Worm (Caenorhabditis elegans) whole organism, L2 larva: ENCODE data around the gene T02G5.15.

Experiments
- C34F6.9 ChIP-seq: fragments of 150-350 bp; optimal IDR thresholded peaks from 2 replicates; lab custom pipeline; 2014; ENCODE audit warnings: missing biosample characterization, missing genetic modification characterization
- R02D3.7 ChIP-seq: fragments of 150-350 bp; optimal IDR thresholded peaks from 2 replicates; lab custom pipeline; 2014; ENCODE audit warnings: missing biosample characterization, missing genetic modification characterization
- ZK546.5 ChIP-seq: sonication (generic microtip); optimal IDR thresholded peaks from 2 replicates; lab custom pipeline; 2017; ENCODE audit warnings: missing biosample characterization, missing genetic modification characterization
- ama-1 ChIP-seq: fragments of 150-350 bp; optimal IDR thresholded peaks from 2 replicates; lab custom pipeline; 2018; ENCODE audit warnings: inconsistent platforms
- blmp-1 ChIP-seq: sonication (generic microtip); optimal IDR thresholded peaks from 2 replicates; lab custom pipeline; 2017; ENCODE audit warnings: missing genetic modification characterization, mild to moderate bottlenecking, missing compliant biosample characterization, antibody characterized with exemption, moderate library complexity; ENCODE audit not compliant: insufficient read depth
- ceh-16 ChIP-seq: fragments of 150-350 bp; optimal IDR thresholded peaks from 2 replicates; lab custom pipeline; 2014; ENCODE audit warnings: missing biosample characterization, missing genetic modification characterization
- ceh-82 ChIP-seq: fragments of 150-350 bp; optimal IDR thresholded peaks from 2 replicates; lab custom pipeline; 2014; ENCODE audit warnings: missing biosample characterization, missing genetic modification characterization
- crh-2 ChIP-seq: sonication (generic microtip); optimal IDR thresholded peaks from 2 replicates; lab custom pipeline; 2017; ENCODE audit warnings: missing biosample characterization, missing genetic modification characterization
- dmd-4 ChIP-seq: sonication (generic microtip); optimal IDR thresholded peaks from 2 replicates; lab custom pipeline; 2017; ENCODE audit warnings: missing biosample characterization, missing genetic modification characterization
- egl-27 ChIP-seq: sonication (generic microtip); optimal IDR thresholded peaks from 3 replicates; lab custom pipeline; 2017; ENCODE audit warnings: missing biosample characterization, missing genetic modification reagents, missing genetic modification characterization
- elt-1 ChIP-seq: fragments of 150-350 bp; optimal IDR thresholded peaks from 2 replicates; lab custom pipeline; 2014; ENCODE audit warnings: missing biosample characterization, missing genetic modification characterization
- elt-3 ChIP-seq: sonication (generic microtip); optimal IDR thresholded peaks from 2 replicates; lab custom pipeline; 2017; ENCODE audit warnings: missing biosample characterization, missing genetic modification characterization
- fos-1 ChIP-seq: fragments of 150-350 bp; optimal IDR thresholded peaks from 2 replicates; lab custom pipeline; 2014; ENCODE audit warnings: missing biosample characterization, missing genetic modification characterization
- gmeb-1 ChIP-seq: fragments of 150-350 bp; optimal IDR thresholded peaks from 2 replicates; lab custom pipeline; 2014; ENCODE audit warnings: missing biosample characterization, missing genetic modification characterization
- lin-11 ChIP-seq: fragments of 150-350 bp; sonication (generic microtip); optimal IDR thresholded peaks from 2 replicates; lab custom pipeline; 2014; ENCODE audit warnings: missing biosample characterization, missing genetic modification characterization, inconsistent platforms, mixed read lengths
- lin-13 ChIP-seq: fragments of 150-350 bp; optimal IDR thresholded peaks from 2 replicates; lab custom pipeline; 2014; ENCODE audit warnings: missing biosample characterization, missing genetic modification reagents, missing genetic modification characterization
- lsy-2 ChIP-seq, 2 experiments: fragments of 150-350 bp in 1 of 2; sonication (generic microtip) in 1 of 2; optimal IDR thresholded peaks; 2 replicates each; lab custom pipeline; 2014 to 2017; ENCODE audit warnings: missing biosample characterization in 2 of 2, missing genetic modification characterization in 2 of 2
- mdl-1 ChIP-seq, 2 experiments: fragments of 150-350 bp in 1 of 2; sonication (generic microtip) in 1 of 2; optimal IDR thresholded peaks; 2 replicates each; lab custom pipeline; 2017; ENCODE audit warnings: missing biosample characterization in 2 of 2, missing genetic modification characterization in 2 of 2
- nhr-10 ChIP-seq: sonication (generic microtip); optimal IDR thresholded peaks from 2 replicates; lab custom pipeline; 2017; ENCODE audit warnings: missing biosample characterization, missing genetic modification characterization
- nhr-11 ChIP-seq: fragments of 150-350 bp; optimal IDR thresholded peaks from 2 replicates; lab custom pipeline; 2014; ENCODE audit warnings: missing biosample characterization, missing genetic modification characterization
- nhr-12 ChIP-seq: fragments of 150-350 bp; optimal IDR thresholded peaks from 2 replicates; lab custom pipeline; 2014; ENCODE audit warnings: missing biosample characterization, missing genetic modification characterization
- nhr-129 ChIP-seq: fragments of 150-350 bp; optimal IDR thresholded peaks from 2 replicates; lab custom pipeline; 2014; ENCODE audit warnings: missing biosample characterization, missing genetic modification characterization
- nhr-21 ChIP-seq: fragments of 150-350 bp; optimal IDR thresholded peaks from 2 replicates; lab custom pipeline; 2014; ENCODE audit warnings: missing biosample characterization, missing genetic modification characterization
- nhr-23 ChIP-seq: fragments of 150-350 bp; optimal IDR thresholded peaks from 2 replicates; lab custom pipeline; 2014; ENCODE audit warnings: missing biosample characterization, missing genetic modification reagents, missing genetic modification characterization
- nhr-237 ChIP-seq: fragments of 150-350 bp; optimal IDR thresholded peaks from 2 replicates; lab custom pipeline; 2014; ENCODE audit warnings: missing biosample characterization, missing genetic modification characterization
- nhr-25 ChIP-seq: fragments of 150-350 bp; sonication (generic microtip); optimal IDR thresholded peaks from 3 replicates; lab custom pipeline; 2014; ENCODE audit warnings: missing biosample characterization, missing genetic modification characterization
- nhr-77 ChIP-seq: fragments of 150-350 bp; optimal IDR thresholded peaks from 2 replicates; lab custom pipeline; 2014; ENCODE audit warnings: missing biosample characterization, missing genetic modification characterization
- peb-1 ChIP-seq: fragments of 150-350 bp; optimal IDR thresholded peaks from 2 replicates; lab custom pipeline; 2014; ENCODE audit warnings: missing biosample characterization, missing genetic modification characterization
- skn-1 ChIP-seq: sonication (generic microtip); optimal IDR thresholded peaks from 2 replicates; lab custom pipeline; 2017; ENCODE audit warnings: missing biosample characterization, missing genetic modification characterization
- sma-3 ChIP-seq: sonication (generic microtip); optimal IDR thresholded peaks from 2 replicates; lab custom pipeline; 2016; ENCODE audit warnings: missing genetic modification reagents, missing genetic modification characterization, missing compliant biosample characterization
- sma-9 ChIP-seq, 2 experiments: fragments of 150-350 bp in 1 of 2; sonication (generic microtip) in 1 of 2; optimal IDR thresholded peaks; 2 replicates each; lab custom pipeline; 2014 to 2016; ENCODE audit warnings: missing genetic modification characterization in 2 of 2, mild to moderate bottlenecking in 1 of 2, missing biosample characterization in 1 of 2, missing compliant biosample characterization in 1 of 2, missing genetic modification reagents in 1 of 2, moderate library complexity in 1 of 2
- snpc-4 ChIP-seq: fragments of 150-350 bp; optimal IDR thresholded peaks from 2 replicates; lab custom pipeline; 2014; ENCODE audit warnings: missing biosample characterization, missing genetic modification characterization
- unc-39 ChIP-seq: fragments of 150-350 bp; optimal IDR thresholded peaks from 2 replicates; lab custom pipeline; 2014; ENCODE audit warnings: missing biosample characterization, missing genetic modification characterization
- unc-55 ChIP-seq: fragments of 150-350 bp; sonication (generic microtip); optimal IDR thresholded peaks from 3 replicates; lab custom pipeline; 2014; ENCODE audit warnings: missing biosample characterization, missing genetic modification reagents, missing genetic modification characterization
- zag-1 ChIP-seq: fragments of 150-350 bp; optimal IDR thresholded peaks from 2 replicates; lab custom pipeline; 2014; ENCODE audit warnings: missing biosample characterization, missing genetic modification characterization
- ztf-1 ChIP-seq: fragments of 200-800 bp; sonication (Bioruptor generic); conservative IDR thresholded peaks from 2 replicates; pipeline ENCODE4 v1.3.6; 2022; ENCODE audit warnings: missing genetic modification characterization, missing compliant biosample characterization
- ztf-4 ChIP-seq: fragments of 150-350 bp; optimal IDR thresholded peaks from 2 replicates; lab custom pipeline; 2014; ENCODE audit warnings: missing biosample characterization, missing genetic modification characterization

Gene T02G5.15

DNA sequence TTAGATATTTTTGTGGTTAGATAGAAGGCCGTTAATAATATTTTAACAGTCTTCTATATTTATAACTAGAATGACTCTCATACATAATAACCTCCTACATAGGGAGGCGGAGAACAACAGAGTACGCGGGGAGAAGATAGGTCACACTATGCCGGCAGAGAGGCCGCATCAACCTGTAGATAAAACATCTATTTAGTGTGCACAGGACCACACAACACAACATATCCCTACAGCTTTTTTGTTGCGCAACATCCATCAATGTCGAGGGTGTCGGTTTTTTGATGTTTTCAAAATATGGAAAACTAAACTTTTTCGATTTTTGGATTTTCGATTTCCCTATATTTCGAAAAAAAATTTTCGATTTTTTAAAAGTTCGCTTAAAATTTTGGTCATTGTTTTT, 6.7 kb downstream of the T02G5.15 start:
- TF ChIP-seq elt-1 (no peak), nhr-23 (tag; lab: Kevin White, UChicago) (no peak), lin-11 (no peak), ama-1 (lab: Kevin White, UChicago) (no peak), snpc-4 (tag; lab: Kevin White, UChicago) (no peak), crh-2 (tag; lab: Kevin White, UChicago) (no peak), ceh-82 (tag; lab: Kevin White, UChicago) (no peak), lin-13 (no peak), zag-1 (tag; lab: Kevin White, UChicago) (no peak), mdl-1 (tag; optimal IDR thresholded peaks at IDR 0.05; lab: Kevin White, UChicago) (no peak), ztf-1 (GFP tag; lab: Robert Waterston, UW) (no peak), nhr-10 (tag; lab: Kevin White, UChicago) (no peak), nhr-11 (no peak), ZK546.5 (no peak), elt-3 (tag; lab: Kevin White, UChicago) (no peak)

DNA sequence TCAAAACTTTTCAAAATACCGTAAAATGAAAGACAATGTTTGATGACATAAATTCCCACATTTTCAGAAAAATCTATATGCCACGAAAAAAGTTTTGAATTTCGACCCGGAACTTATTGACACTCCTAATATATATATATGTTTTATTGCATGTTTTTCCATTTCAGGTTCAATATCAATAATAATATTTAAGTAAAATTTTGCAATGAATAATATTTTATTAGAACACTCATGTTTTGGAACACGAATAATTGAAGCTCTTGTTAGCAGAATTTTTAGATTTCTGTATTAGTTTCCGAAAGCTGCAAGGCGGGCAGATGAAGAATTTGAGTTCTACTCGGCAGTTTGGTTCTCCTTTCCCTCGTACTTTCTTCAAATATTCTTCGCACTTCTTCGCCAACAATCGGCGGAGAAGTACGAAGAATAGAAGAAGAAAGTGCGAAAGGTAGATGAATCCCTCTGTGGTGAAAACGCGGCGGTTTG, 9.3 kb downstream of the T02G5.15 start, which contains the start of gene T02G5.3:
T02G5.3 (plus strand) TSS at position 51 of the 483 bp plus-strand sequence.
- no peak for TF ChIP-seq snpc-4 (tag; lab: Kevin White, UChicago)
- TF ChIP-seq R02D3.7 (tag; lab: Kevin White, UChicago) = no peak
- no peak for TF ChIP-seq ceh-16 (tag; lab: Kevin White, UChicago)
- no peak for TF ChIP-seq elt-3 (tag; lab: Kevin White, UChicago)
- no peak for TF ChIP-seq zag-1 (tag; lab: Kevin White, UChicago)
- TF ChIP-seq C34F6.9 = no peak
- no peak for TF ChIP-seq sma-9 (GFP tag; optimal IDR thresholded peaks at IDR 0.05; lab: Kevin White, UChicago)
- no peak for TF ChIP-seq sma-9 (tag; optimal IDR thresholded peaks at IDR 0.05; lab: Kevin White, UChicago)
- TF ChIP-seq ama-1 (lab: Kevin White, UChicago) = no peak

DNA sequence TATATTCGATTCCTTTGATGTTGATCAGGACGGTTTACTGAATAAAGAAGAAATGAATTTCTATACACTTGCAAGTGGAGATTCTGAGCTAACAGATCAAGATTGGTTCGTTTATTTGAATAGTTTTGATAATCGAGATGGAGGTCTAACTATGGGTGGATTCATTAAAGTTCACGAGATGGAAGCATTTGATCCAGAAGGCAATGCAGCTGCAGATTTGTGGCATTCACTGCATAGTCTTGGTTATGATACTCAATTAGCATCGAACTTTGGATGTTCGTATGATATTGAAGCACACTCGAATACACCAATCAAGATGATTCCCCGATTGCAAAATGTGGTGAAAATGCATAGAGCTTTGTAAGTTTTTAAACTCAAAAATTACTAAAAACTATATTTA, 11.8 kb downstream of the T02G5.15 start:
- TF ChIP-seq skn-1 (tag; lab: Kevin White, UChicago) (no peak), nhr-25 (tag; lab: Kevin White, UChicago) (no peak), fos-1 (tag; lab: Kevin White, UChicago) (no peak), nhr-77 (tag; lab: Kevin White, UChicago) (no peak), ceh-82 (tag; lab: Kevin White, UChicago) (no peak), lin-11 (no peak), egl-27 (tag; lab: Kevin White, UChicago) (no peak), ztf-4 (tag; lab: Kevin White, UChicago) (no peak), nhr-21 (tag; lab: Kevin White, UChicago) (no peak), nhr-129 (tag; lab: Kevin White, UChicago) (no peak), elt-1 (no peak), nhr-12 (tag; lab: Kevin White, UChicago) (no peak), C34F6.9 (no peak), ZK546.5 (no peak), ztf-1 (GFP tag; lab: Robert Waterston, UW) (no peak), unc-39 (no peak), unc-55 (GFP tag; lab: Kevin White, UChicago) (no peak), sma-3 (GFP tag; lab: Kevin White, UChicago) (no peak)

DNA sequence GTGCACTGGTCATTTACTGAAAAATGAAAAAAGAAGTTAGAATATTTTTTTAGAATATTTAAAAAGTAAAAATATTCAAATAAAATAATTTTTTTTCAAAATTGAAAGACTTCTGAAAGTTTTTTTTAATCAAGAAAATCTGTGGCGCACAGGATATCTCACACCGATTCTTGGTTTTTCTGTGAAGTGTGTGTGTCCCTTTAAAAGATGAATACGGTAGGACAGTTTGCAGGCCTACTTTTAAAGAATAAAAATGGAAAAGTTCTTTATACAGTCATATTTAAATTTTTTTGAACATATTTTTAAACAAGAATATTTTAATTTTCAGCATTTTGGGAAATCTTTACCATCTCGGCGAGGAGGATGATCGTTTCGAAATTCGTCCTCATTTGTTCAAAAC, 14.5 kb downstream of the T02G5.15 start, which contains the start of gene mct-5:
mct-5 (minus strand) TSS at position 16 of the 400 bp plus-strand sequence.
- TF ChIP-seq gmeb-1 (no peak), blmp-1 (tag; lab: Kevin White, UChicago) (no peak), unc-39 (no peak), nhr-21 (tag; lab: Kevin White, UChicago) (no peak), lsy-2 (tag; optimal IDR thresholded peaks at IDR 0.05; lab: Kevin White, UChicago) (no peak), elt-1 (no peak), nhr-237 (tag; lab: Kevin White, UChicago) (no peak), dmd-4 (tag; lab: Kevin White, UChicago) (no peak), fos-1 (tag; lab: Kevin White, UChicago) (no peak), skn-1 (tag; lab: Kevin White, UChicago) (no peak), nhr-25 (tag; lab: Kevin White, UChicago) (no peak), mdl-1 (tag; optimal IDR thresholded peaks at IDR 0.05; lab: Kevin White, UChicago) (no peak), ztf-1 (GFP tag; lab: Robert Waterston, UW) (no peak), peb-1 (tag; lab: Kevin White, UChicago) (no peak), ceh-82 (tag; lab: Kevin White, UChicago) (no peak), ZK546.5 (no peak), ceh-16 (tag; lab: Kevin White, UChicago) (no peak)
